Worm (Caenorhabditis elegans): ENCODE data around the gene srh-141.

srh-141 gene

ce11 chrV:16480919-16481630 lies 37.3 kb downstream of the srh-141 start, which contains the start of the genes F57E7.4 and spig-6:
Gene F57E7.4 (minus strand): TSS chrV:16481019.
Gene spig-6 (plus strand): TSS chrV:16481580.
- TF ChIP-seq nfya-1 (tag; optimal IDR thresholded peaks at IDR 0.05; ENCODE audit: insufficient read depth) (no peak), pqm-1 (tag; optimal IDR thresholded peaks at IDR 0.05) (no peak), nhr-77 (tag; optimal IDR thresholded peaks at IDR 0.05) (no peak), nhr-67 (tag; optimal IDR thresholded peaks at IDR 0.05) (no peak), ceh-82 (tag; optimal IDR thresholded peaks at IDR 0.05) (no peak), eor-1 (tag; optimal IDR thresholded peaks at IDR 0.05) (no peak), nhr-28 (tag; optimal IDR thresholded peaks at IDR 0.05) (no peak), nhr-43 (tag; optimal IDR thresholded peaks at IDR 0.05; ENCODE audit: poor library complexity, severe bottlenecking) (no peak), lsy-12 (tag; optimal IDR thresholded peaks at IDR 0.05) (no peak), ceh-16 (tag; optimal IDR thresholded peaks at IDR 0.05) (no peak), jun-1 (tag; optimal IDR thresholded peaks at IDR 0.05) (no peak), sea-2 (GFP tag; optimal IDR thresholded peaks at IDR 0.05) (no peak), nhr-11 (tag; optimal IDR thresholded peaks at IDR 0.05) (no peak)

DNA sequence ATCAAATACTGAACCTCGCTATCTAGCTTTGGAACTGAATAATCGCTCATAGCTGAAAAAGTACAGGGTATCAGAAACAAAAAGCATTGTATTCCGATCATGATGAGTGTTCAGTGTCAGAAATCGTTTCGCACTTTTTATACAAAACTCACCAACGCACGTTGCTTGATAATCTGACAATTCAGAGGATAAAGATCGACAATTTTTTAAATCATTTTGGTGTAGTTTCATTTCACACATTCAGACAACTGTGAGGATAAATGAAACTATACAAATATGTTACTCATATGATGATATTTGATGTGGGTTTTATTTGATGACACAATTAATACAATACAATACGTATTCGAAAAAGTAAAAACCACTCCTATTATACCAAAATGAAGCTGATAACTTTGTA lies 39.3 kb downstream of the srh-141 start, which contains the start of gene F57E7.2:
TSS of gene F57E7.2 (minus strand) at position 101 of the 400 bp plus-strand sequence.
- no peak for TF ChIP-seq mdl-1 (tag; optimal IDR thresholded peaks at IDR 0.05)
- no peak for TF ChIP-seq ceh-16 (tag; optimal IDR thresholded peaks at IDR 0.05)
- no peak for TF ChIP-seq ZK546.5 (tag; optimal IDR thresholded peaks at IDR 0.05)
- no peak for TF ChIP-seq R02D3.7 (tag; optimal IDR thresholded peaks at IDR 0.05)
- no peak for TF ChIP-seq jun-1 (tag; optimal IDR thresholded peaks at IDR 0.05)
- no peak for TF ChIP-seq elt-2 (tag; optimal IDR thresholded peaks at IDR 0.05)
- TF ChIP-seq fkh-2 (tag; optimal IDR thresholded peaks at IDR 0.05): no peak

DNA sequence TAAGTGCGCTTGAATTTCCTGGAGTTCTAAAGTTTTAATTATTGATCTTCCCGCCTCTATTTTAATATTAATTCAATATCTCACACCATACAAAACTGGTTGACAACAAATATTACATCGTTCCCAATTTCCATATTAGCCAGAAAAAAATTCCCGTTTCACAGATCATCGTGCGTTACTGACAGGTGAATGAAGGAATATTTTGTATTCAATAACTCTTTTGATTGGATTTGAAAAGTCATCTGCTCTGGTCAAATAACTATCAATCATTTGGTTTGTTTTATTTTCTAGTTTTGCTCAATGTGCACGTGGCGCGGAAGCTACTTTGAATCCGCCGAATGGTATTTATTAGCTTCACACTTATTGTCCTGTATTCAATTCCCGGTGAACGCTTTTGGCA lies 40.0 kb downstream of the srh-141 start, which contains the start of gene srh-139:
TSS of gene srh-139 (plus strand) at position 301 of the 400 bp plus-strand sequence.
- no peak for TF ChIP-seq nhr-67 (tag; optimal IDR thresholded peaks at IDR 0.05)
- no peak for TF ChIP-seq nhr-25 (tag; optimal IDR thresholded peaks at IDR 0.05)
- TF ChIP-seq skn-1 (tag; optimal IDR thresholded peaks at IDR 0.05): no peak
- no peak for TF ChIP-seq lin-15B (tag; optimal IDR thresholded peaks at IDR 0.05)
- no peak for TF ChIP-seq fkh-10 (GFP tag; optimal IDR thresholded peaks at IDR 0.05)
- TF ChIP-seq fkh-2 (tag; optimal IDR thresholded peaks at IDR 0.05): no peak
- no peak for TF ChIP-seq unc-62 (GFP tag; optimal IDR thresholded peaks at IDR 0.05)
- no peak for TF ChIP-seq jun-1 (tag; optimal IDR thresholded peaks at IDR 0.05)
- TF ChIP-seq ceh-82 (tag; optimal IDR thresholded peaks at IDR 0.05): no peak
- no peak for TF ChIP-seq nhr-23 (tag; optimal IDR thresholded peaks at IDR 0.05)
- TF ChIP-seq nhr-43 (tag; optimal IDR thresholded peaks at IDR 0.05; ENCODE audit: poor library complexity, severe bottlenecking): no peak
- no peak for TF ChIP-seq daf-12 (tag; optimal IDR thresholded peaks at IDR 0.05)
- TF ChIP-seq nhr-237 (tag; optimal IDR thresholded peaks at IDR 0.05): no peak
- no peak for TF ChIP-seq unc-39 (tag; optimal IDR thresholded peaks at IDR 0.05)
- no peak for TF ChIP-seq pha-4 (tag; optimal IDR thresholded peaks at IDR 0.05)

- TF ChIP-seq elt-2 (tag; optimal IDR thresholded peaks at IDR 0.05): peak; percentile 10
- no peak for TF ChIP-seq sea-2 (GFP tag; optimal IDR thresholded peaks at IDR 0.05)
- TF ChIP-seq nhr-28 (tag; optimal IDR thresholded peaks at IDR 0.05): no peak
- TF ChIP-seq nfya-1 (tag; optimal IDR thresholded peaks at IDR 0.05; ENCODE audit: insufficient read depth): no peak
Measured at ce11 chrV:16487474-16487873, 43.7 kb downstream of the srh-141 start, which contains the start of gene Y32B12A.5. Gene Y32B12A.5 (minus strand): TSS chrV:16487574.

DNA sequence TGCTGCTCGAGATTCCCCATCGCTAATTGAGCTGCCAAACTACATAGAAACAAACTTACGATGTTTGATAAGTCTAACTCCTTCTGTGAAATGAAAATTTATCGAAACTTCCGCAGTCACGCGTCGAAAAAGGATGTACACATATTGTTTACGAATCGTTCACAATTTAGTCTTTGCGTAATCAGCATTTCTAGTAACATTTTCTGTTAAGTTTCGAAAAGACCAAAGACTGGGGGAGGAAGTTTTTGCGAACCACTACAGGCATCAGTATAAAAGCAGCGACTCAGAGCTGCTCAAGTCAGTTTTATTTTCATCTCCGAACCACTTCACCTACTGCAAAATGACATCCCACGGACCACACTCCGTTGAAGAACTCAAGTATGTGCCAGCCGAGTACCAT lies 44.4 kb downstream of the srh-141 start, which contains the start of gene sqst-4:
TSS of gene sqst-4 (plus strand) at position 301 of the 400 bp plus-strand sequence.
- no peak for TF ChIP-seq nhr-76 (tag; optimal IDR thresholded peaks at IDR 0.05)
- no peak for TF ChIP-seq elt-1 (tag; optimal IDR thresholded peaks at IDR 0.05)
- TF ChIP-seq nhr-25 (tag; optimal IDR thresholded peaks at IDR 0.05): no peak
- TF ChIP-seq unc-39 (tag; optimal IDR thresholded peaks at IDR 0.05): no peak

DNA sequence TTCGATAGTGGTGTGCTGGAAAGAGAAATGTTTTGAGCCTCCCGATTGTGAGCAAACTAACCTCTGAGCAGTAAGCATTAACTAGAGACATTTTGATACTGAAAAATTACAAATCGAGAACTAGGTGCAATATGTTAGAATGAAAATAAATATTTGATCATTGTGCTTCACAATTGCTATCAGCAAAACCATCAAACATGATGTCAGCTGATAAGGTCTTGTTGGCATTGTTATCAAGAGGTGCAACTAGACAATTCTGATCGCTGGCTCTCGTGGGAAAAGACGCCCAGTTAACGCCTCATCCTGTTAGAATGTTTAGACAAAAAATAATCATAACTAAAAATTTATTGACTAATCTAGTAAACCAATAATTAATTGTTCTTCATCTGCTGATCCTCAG lies 50.6 kb downstream of the srh-141 start, which contains the start of gene comt-2:
TSS of gene comt-2 (minus strand) at position 131 of the 400 bp plus-strand sequence.
- TF ChIP-seq pqm-1 (tag; optimal IDR thresholded peaks at IDR 0.05) (peak; percentile 63), elt-2 (tag; optimal IDR thresholded peaks at IDR 0.05) (peak; percentile 88), elt-1 (tag; optimal IDR thresholded peaks at IDR 0.05) (no peak)

Measured in whole organism, L3 larva.